Worm (Caenorhabditis elegans) whole organism, L4 larva: ENCODE measurements around the gene rbm-28.

Source experiments
- daf-8 ChIP-seq: fragments of 200-800 bp; sonication (Bioruptor generic); IDR thresholded peaks from 2 replicates; pipeline ENCODE4 v1.3.6; 2022; ENCODE audit warnings: missing genetic modification characterization, missing compliant biosample characterization
- dmd-9 ChIP-seq: fragments of 200-800 bp; sonication (Bioruptor generic); IDR thresholded peaks from 2 replicates; pipeline ENCODE4 v1.3.6; 2022; ENCODE audit warnings: missing genetic modification reagents, missing genetic modification characterization, missing compliant biosample characterization

DNA sequence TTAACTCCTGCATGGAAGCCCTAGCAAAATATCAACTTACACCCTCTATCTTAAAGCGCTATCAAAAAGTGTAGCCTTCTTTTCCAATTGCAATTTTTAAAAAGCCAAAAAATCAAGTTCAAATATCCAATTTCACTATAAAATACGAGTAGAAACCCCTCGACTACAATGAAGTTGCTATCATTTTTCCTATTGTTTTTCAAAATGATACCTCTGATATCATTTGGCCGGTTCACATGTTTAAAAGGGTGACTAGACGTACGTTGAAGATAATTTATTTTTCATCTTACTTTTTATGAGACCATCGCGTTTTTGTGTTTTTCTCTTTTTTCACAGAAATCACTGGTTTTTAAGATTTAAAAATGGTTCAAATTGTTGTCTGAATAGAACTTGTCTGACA, 5.6 kb upstream of the rbm-28 start, which contains the start of gene R05H10.1:
- no peak for TF ChIP-seq dmd-9 (GFP tag; lab: Robert Waterston, UW)
- no peak for TF ChIP-seq daf-8 (GFP tag; lab: Robert Waterston, UW)
